Worm (Caenorhabditis elegans) whole organism, late embryonic: ENCODE data around the gene R02D5.3.

Experiments used
- F13H6.1 ChIP-seq: sonication (generic microtip); optimal IDR thresholded peaks from 2 replicates; lab custom pipeline; 2016; ENCODE audit warnings: missing genetic modification characterization, missing compliant biosample characterization
- ama-1 ChIP-seq: fragments of 150-350 bp; optimal IDR thresholded peaks from 2 replicates; lab custom pipeline; 2014
- ceh-18 ChIP-seq: sonication (generic microtip); optimal IDR thresholded peaks from 2 replicates; lab custom pipeline; 2016; ENCODE audit warnings: missing genetic modification characterization, missing compliant biosample characterization
- ceh-2 ChIP-seq: sonication (generic microtip); optimal IDR thresholded peaks from 2 replicates; lab custom pipeline; 2016; ENCODE audit warnings: missing genotype, missing genetic modification characterization, missing compliant biosample characterization
- ceh-6 ChIP-seq: fragments of 200-800 bp; sonication (Bioruptor generic); optimal IDR thresholded peaks from 2 replicates; lab custom pipeline; 2018; ENCODE audit warnings: mild to moderate bottlenecking, missing genetic modification characterization, missing compliant biosample characterization
- che-1 ChIP-seq: sonication (generic microtip); optimal IDR thresholded peaks from 2 replicates; lab custom pipeline; 2016; ENCODE audit warnings: mild to moderate bottlenecking, missing genetic modification characterization, missing compliant biosample characterization
- fkh-10 ChIP-seq: fragments of 150-350 bp; optimal IDR thresholded peaks from 2 replicates; lab custom pipeline; 2014; ENCODE audit warnings: missing biosample characterization, missing genetic modification reagents, missing genetic modification characterization
- hlh-13 ChIP-seq: fragments of 200-800 bp; sonication (Bioruptor generic); optimal IDR thresholded peaks from 2 replicates; lab custom pipeline; 2018; ENCODE audit warnings: mild to moderate bottlenecking, missing genetic modification characterization, missing compliant biosample characterization
- lim-6 ChIP-seq: sonication (generic microtip); optimal IDR thresholded peaks from 2 replicates; lab custom pipeline; 2016; ENCODE audit warnings: missing genetic modification characterization, missing compliant biosample characterization
- mec-3 ChIP-seq: sonication (generic microtip); optimal IDR thresholded peaks from 2 replicates; lab custom pipeline; 2016; ENCODE audit warnings: borderline replicate concordance, missing genetic modification characterization, missing compliant biosample characterization
- odd-2 ChIP-seq: sonication (generic microtip); optimal IDR thresholded peaks from 2 replicates; lab custom pipeline; 2017; ENCODE audit warnings: antibody characterized with exemption, mild to moderate bottlenecking, missing genetic modification characterization, missing compliant biosample characterization
- pha-4 ChIP-seq: fragments of 150-350 bp; optimal IDR thresholded peaks from 2 replicates; lab custom pipeline; 2018; ENCODE audit warnings: missing biosample characterization, missing genetic modification reagents, missing genetic modification characterization
- rnt-1 ChIP-seq: sonication (generic microtip); optimal IDR thresholded peaks from 2 replicates; lab custom pipeline; 2016; ENCODE audit warnings: missing genetic modification characterization, missing compliant biosample characterization
- tbx-2 ChIP-seq: sonication (generic microtip); optimal IDR thresholded peaks from 2 replicates; lab custom pipeline; 2016; ENCODE audit warnings: missing genetic modification characterization, missing compliant biosample characterization

DNA sequence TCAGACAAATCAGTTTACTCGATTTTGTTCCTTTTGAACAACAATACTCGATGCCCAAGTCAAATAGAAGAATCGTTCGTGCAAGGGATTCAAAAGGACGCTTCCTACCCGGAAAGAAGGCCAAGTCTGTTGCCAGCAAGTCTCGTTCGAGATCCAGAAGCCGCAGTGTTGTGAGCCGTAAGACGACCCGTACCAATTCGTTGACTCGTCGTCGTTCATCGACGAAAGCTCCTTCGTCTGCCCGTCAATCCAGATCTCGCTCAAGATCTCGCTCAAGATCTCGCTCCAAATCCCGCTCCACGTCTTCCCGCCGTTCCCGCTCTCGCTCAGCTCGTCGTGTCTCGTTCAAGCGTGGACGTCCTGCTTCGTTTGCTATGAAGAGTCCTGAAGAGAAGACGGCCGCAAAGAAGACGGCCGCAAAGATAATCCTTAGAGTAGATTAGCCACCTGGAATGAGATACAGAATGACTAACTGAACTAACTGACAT is 22.3 kb upstream of the R02D5.3 start, which contains the start of gene F08H9.2:
- no peak for TF ChIP-seq ceh-18 (tag; lab: Kevin White, UChicago)
- TF ChIP-seq pha-4 (tag; lab: Kevin White, UChicago) = no peak
- TF ChIP-seq F13H6.1 (tag; lab: Kevin White, UChicago) = no peak
- TF ChIP-seq ceh-6 (GFP tag; lab: Kevin White, UChicago) = no peak
- no peak for TF ChIP-seq lim-6 (tag; lab: Kevin White, UChicago)
- TF ChIP-seq ceh-2 (tag; lab: Kevin White, UChicago) = no peak
- no peak for TF ChIP-seq che-1 (tag; lab: Kevin White, UChicago)
- TF ChIP-seq tbx-2 (tag; lab: Kevin White, UChicago) = no peak
- TF ChIP-seq rnt-1 (tag; lab: Kevin White, UChicago) = no peak
- no peak for TF ChIP-seq hlh-13 (GFP tag; lab: Kevin White, UChicago)
- TF ChIP-seq fkh-10 = no peak
- TF ChIP-seq mec-3 (tag; lab: Kevin White, UChicago) = no peak
- TF ChIP-seq ama-1 (lab: Kevin White, UChicago) = no peak
- no peak for TF ChIP-seq odd-2 (tag; lab: Kevin White, UChicago)
